Worm (Caenorhabditis elegans) whole organism, young adult: ENCODE measurements around the gene F31D4.2.

Source experiments
- F37B4.10 ChIP-seq: fragments of 200-800 bp; sonication (Bioruptor generic); IDR thresholded peaks from 2 replicates; pipeline ENCODE4 v1.3.6; 2022; ENCODE audit warnings: missing genetic modification characterization, missing compliant biosample characterization
- F39B2.1 ChIP-seq: fragments of 200-800 bp; sonication (Bioruptor generic); IDR thresholded peaks from 2 replicates; pipeline ENCODE4 v1.3.6; 2022; ENCODE audit warnings: missing genetic modification reagents, missing genetic modification characterization, missing compliant biosample characterization
- F52B5.7 ChIP-seq: sonication (generic microtip); optimal IDR thresholded peaks from 2 replicates; lab custom pipeline; 2016; ENCODE audit warnings: mild to moderate bottlenecking, missing genetic modification characterization, missing compliant biosample characterization
- ama-1 ChIP-seq, 3 experiments: fragments of 150-350 bp in 1 of 3; sonication (generic microtip) in 2 of 3; optimal IDR thresholded peaks; 2 replicates each; lab custom pipeline; 2014 to 2018; ENCODE audit warnings: missing biosample characterization in 2 of 3, missing genetic modification characterization in 2 of 3, missing genetic modification reagents in 2 of 3
- aptf-2 ChIP-seq: fragments of 200-800 bp; sonication (Bioruptor generic); conservative IDR thresholded peaks from 2 replicates; pipeline ENCODE4 v1.3.6; 2022; ENCODE audit warnings: missing genetic modification reagents, missing genetic modification characterization, missing compliant biosample characterization
- ceh-91 ChIP-seq: fragments of 200-800 bp; sonication (Bioruptor generic); IDR thresholded peaks from 2 replicates; pipeline ENCODE4 v1.3.6; 2022; ENCODE audit warnings: missing genetic modification reagents, missing genetic modification characterization, missing compliant biosample characterization
- hmg-1.2 ChIP-seq: fragments of 200-800 bp; sonication (Bioruptor generic); IDR thresholded peaks from 2 replicates; pipeline ENCODE4 v1.3.6; 2022; ENCODE audit warnings: missing genetic modification reagents, missing genetic modification characterization, missing compliant biosample characterization
- mes-4 ChIP-seq: sonication (generic microtip); optimal IDR thresholded peaks from 2 replicates; lab custom pipeline; 2016; ENCODE audit warnings: missing genotype, missing genetic modification characterization, missing compliant biosample characterization
- pha-4 ChIP-seq: fragments of 150-350 bp; sonication (generic microtip); optimal IDR thresholded peaks from 2 replicates; lab custom pipeline; 2014; ENCODE audit warnings: missing biosample characterization, missing genetic modification reagents, missing genetic modification characterization
- rec-8 ChIP-seq, 2 experiments: sonication (generic microtip); optimal IDR thresholded peaks; 2 replicates each; lab custom pipeline; 2016; ENCODE audit warnings: mild to moderate bottlenecking in 2 of 2, missing genetic modification characterization in 2 of 2, missing genetic modification reagents in 2 of 2, missing genotype in 2 of 2, missing biosample characterization in 1 of 2, missing compliant biosample characterization in 1 of 2, moderate library complexity in 1 of 2
- snpc-4 ChIP-seq, 5 experiments: fragments of 150-350 bp in 1 of 5; sonication (generic microtip) in 4 of 5; optimal IDR thresholded peaks; 2 replicates each; lab custom pipeline; 2014 to 2018; ENCODE audit warnings: missing genetic modification characterization in 5 of 5, missing biosample characterization in 3 of 5, antibody characterized with exemption in 2 of 5, mild to moderate bottlenecking in 2 of 5, missing compliant biosample characterization in 2 of 5, missing genotype in 2 of 5, moderate library complexity in 2 of 5, missing genetic modification reagents in 1 of 5
- ztf-18 ChIP-seq: sonication (generic microtip); optimal IDR thresholded peaks from 2 replicates; lab custom pipeline; 2016; ENCODE audit warnings: missing genotype, mild to moderate bottlenecking, missing genetic modification characterization, missing compliant biosample characterization
- ztf-22 ChIP-seq: fragments of 200-800 bp; sonication (Bioruptor generic); optimal IDR thresholded peaks from 2 replicates; lab custom pipeline; 2018; ENCODE audit warnings: mild to moderate bottlenecking, missing genetic modification characterization, moderate library complexity, missing compliant biosample characterization

DNA sequence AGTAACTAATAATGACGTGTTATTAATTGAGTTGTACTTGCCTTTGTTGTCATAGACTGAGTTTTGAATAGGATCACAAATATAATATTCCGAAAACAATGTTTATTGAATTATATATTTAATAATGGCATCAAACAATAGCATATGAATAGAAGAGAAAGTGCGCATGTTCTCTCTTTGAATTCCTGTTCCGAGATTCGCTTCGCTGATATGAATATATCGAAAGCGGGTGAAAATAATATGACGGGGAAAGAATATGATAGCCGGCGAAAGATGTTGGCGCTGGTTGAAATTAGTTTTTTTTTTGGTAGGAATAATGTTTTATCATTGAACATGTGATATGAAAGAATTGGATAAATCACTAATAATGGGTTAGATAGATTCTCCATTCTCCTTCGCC lies 25.3 kb downstream of the F31D4.2 start, which contains the start of gene T03D8.6:
- TF ChIP-seq pha-4 (tag; lab: Kevin White, UChicago) = no peak
- TF ChIP-seq hmg-1.2 (GFP tag; lab: Robert Waterston, UW) = no peak
- no peak for TF ChIP-seq F37B4.10
- no peak for TF ChIP-seq mes-4 (tag; lab: Kevin White, UChicago)
- TF ChIP-seq F52B5.7 = no peak
- no peak for TF ChIP-seq F39B2.1 (GFP tag; lab: Robert Waterston, UW)
- TF ChIP-seq ztf-22 (GFP tag; lab: Kevin White, UChicago) = no peak
- TF ChIP-seq snpc-4 (GFP tag; optimal IDR thresholded peaks at IDR 0.05; lab: Kevin White, UChicago) = no peak
- TF ChIP-seq snpc-4 (tag; optimal IDR thresholded peaks at IDR 0.05; lab: Kevin White, UChicago) = no peak
- TF ChIP-seq aptf-2 (GFP tag; lab: Robert Waterston, UW) = no peak
- TF ChIP-seq ztf-18 (tag; lab: Kevin White, UChicago) = no peak
- TF ChIP-seq ama-1 (optimal IDR thresholded peaks at IDR 0.05; lab: Kevin White, UChicago) = no peak
- TF ChIP-seq ama-1 (GFP tag; optimal IDR thresholded peaks at IDR 0.05; lab: Kevin White, UChicago) = no peak
- no peak for TF ChIP-seq ceh-91 (GFP tag; lab: Robert Waterston, UW)
- no peak for TF ChIP-seq rec-8 (tag; optimal IDR thresholded peaks at IDR 0.05; lab: Kevin White, UChicago)
